Worm (Caenorhabditis elegans) whole organism, early embryonic: ENCODE measurements around the gene manf-1.
"Not testable (repeated sequence)": the region's sequence is repeated elsewhere in the genome, so short reads cannot be mapped to it uniquely, and the experiment has no call there.

ENCODE experiments used
- B0310.2 ChIP-seq: sonication (generic microtip); optimal IDR thresholded peaks from 2 replicates; lab custom pipeline; 2016; ENCODE audit warnings: mild to moderate bottlenecking, missing genetic modification characterization, missing compliant biosample characterization
- F13C5.2 ChIP-seq: sonication (generic microtip); optimal IDR thresholded peaks from 2 replicates; lab custom pipeline; 2017; ENCODE audit warnings: mild to moderate bottlenecking, missing genetic modification characterization, inconsistent platforms, missing compliant biosample characterization
- aly-1 ChIP-seq: sonication (generic microtip); optimal IDR thresholded peaks from 2 replicates; lab custom pipeline; 2016; ENCODE audit warnings: missing genetic modification characterization, missing compliant biosample characterization
- ama-1 ChIP-seq: fragments of 150-350 bp; optimal IDR thresholded peaks from 2 replicates; lab custom pipeline; 2014
- ceh-13 ChIP-seq: fragments of 200-800 bp; sonication (Bioruptor generic); optimal IDR thresholded peaks from 2 replicates; lab custom pipeline; 2018; ENCODE audit warnings: mild to moderate bottlenecking, missing genetic modification characterization, missing compliant biosample characterization
- ceh-36 ChIP-seq: sonication (generic microtip); optimal IDR thresholded peaks from 2 replicates; lab custom pipeline; 2016; ENCODE audit warnings: missing genetic modification characterization, inconsistent platforms, missing compliant biosample characterization
- ets-7 ChIP-seq: sonication (generic microtip); optimal IDR thresholded peaks from 2 replicates; lab custom pipeline; 2016; ENCODE audit warnings: missing genotype, missing genetic modification characterization, missing compliant biosample characterization
- flt-1 ChIP-seq: fragments of 200-800 bp; sonication (Bioruptor generic); IDR thresholded peaks from 2 replicates; pipeline ENCODE4 v1.3.6; 2022; ENCODE audit warnings: missing genetic modification characterization, missing compliant biosample characterization
- hmbx-1 ChIP-seq: sonication (generic microtip); optimal IDR thresholded peaks from 2 replicates; lab custom pipeline; 2016; ENCODE audit warnings: mild to moderate bottlenecking, missing genetic modification characterization, missing compliant biosample characterization
- hmg-4 ChIP-seq: fragments of 200-800 bp; sonication (Bioruptor generic); optimal IDR thresholded peaks from 2 replicates; lab custom pipeline; 2018; ENCODE audit warnings: mild to moderate bottlenecking, missing genetic modification characterization, missing compliant biosample characterization
- hnd-1 ChIP-seq: sonication (generic microtip); optimal IDR thresholded peaks from 2 replicates; lab custom pipeline; 2016; ENCODE audit warnings: missing genetic modification characterization, missing compliant biosample characterization
- pes-1 ChIP-seq: fragments of 200-800 bp; sonication (Bioruptor generic); IDR thresholded peaks from 2 replicates; pipeline ENCODE4 v1.3.6; 2022; ENCODE audit warnings: missing genetic modification reagents, missing genetic modification characterization, missing compliant biosample characterization
- scrt-1 ChIP-seq: fragments of 200-800 bp; sonication (Bioruptor generic); IDR thresholded peaks from 2 replicates; pipeline ENCODE4 v1.3.6; 2022; ENCODE audit warnings: missing genetic modification characterization, missing compliant biosample characterization
- sea-1 ChIP-seq: fragments of 200-800 bp; sonication (Bioruptor generic); conservative IDR thresholded peaks from 2 replicates; pipeline ENCODE4 v1.3.6; 2022; ENCODE audit warnings: missing genetic modification characterization, missing compliant biosample characterization
- tbx-11 ChIP-seq: fragments of 200-800 bp; sonication (Bioruptor generic); IDR thresholded peaks from 2 replicates; pipeline ENCODE4 v1.3.6; 2022; ENCODE audit warnings: missing genetic modification characterization, missing compliant biosample characterization
- tbx-37 ChIP-seq: fragments of 200-800 bp; sonication (Bioruptor generic); conservative IDR thresholded peaks from 2 replicates; pipeline ENCODE4 v1.3.6; 2022; ENCODE audit warnings: missing genetic modification reagents, missing genetic modification characterization, missing compliant biosample characterization
- tra-4 ChIP-seq: sonication (generic microtip); optimal IDR thresholded peaks from 2 replicates; lab custom pipeline; 2017; ENCODE audit warnings: missing genetic modification characterization, missing compliant biosample characterization

manf-1 gene

ce11 chrIV:2925591-2925990 lies 2.6 kb downstream of the manf-1 start, which contains the start of gene ubc-13:
Gene ubc-13, minus strand, starts transcription at chrIV:2925691.
- TF ChIP-seq hmbx-1 (tag; lab: Kevin White, UChicago) (no peak), scrt-1 (GFP tag; lab: Robert Waterston, UW) (no peak), ama-1 (lab: Kevin White, UChicago) (no peak), hnd-1 (no peak), aly-1 (no peak), B0310.2 (tag; lab: Kevin White, UChicago) (no peak), ceh-13 (GFP tag; lab: Kevin White, UChicago) (no peak), tra-4 (no peak), pes-1 (GFP tag; lab: Robert Waterston, UW) (no peak), ceh-36 (no peak), hmg-4 (no peak), F13C5.2 (tag; lab: Kevin White, UChicago) (no peak), sea-1 (no peak)

DNA sequence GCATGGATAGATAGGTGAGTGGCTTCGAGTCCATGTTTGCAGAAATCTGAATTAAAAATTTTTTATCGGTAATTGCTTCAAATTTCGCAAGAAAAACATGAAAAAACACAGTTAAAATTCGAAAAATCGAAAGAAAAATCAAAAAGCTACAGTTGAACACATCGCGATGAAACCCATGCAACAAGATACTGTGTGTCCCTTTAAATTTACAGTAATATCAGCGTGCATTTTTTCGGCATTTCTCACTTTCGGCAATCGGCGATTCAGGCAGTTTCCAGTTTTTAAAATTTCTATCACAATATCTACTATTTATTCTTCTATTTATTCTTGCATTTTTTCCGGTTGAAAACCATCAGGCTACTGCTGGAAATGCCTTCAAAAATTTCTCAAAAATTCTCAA lies 6.0 kb downstream of the manf-1 start, which contains the start of gene fbxc-45:
Gene fbxc-45, minus strand, starts transcription at position 48 of the 400 bp plus-strand sequence.
- no peak for TF ChIP-seq tbx-11 (GFP tag; lab: Robert Waterston, UW)
- TF ChIP-seq ets-7 (tag; lab: Kevin White, UChicago) = no peak
- TF ChIP-seq ceh-36 = no peak
- TF ChIP-seq hmbx-1 (tag; lab: Kevin White, UChicago) = no peak
- no peak for TF ChIP-seq flt-1 (GFP tag; lab: Robert Waterston, UW)
- no peak for TF ChIP-seq F13C5.2 (tag; lab: Kevin White, UChicago)
- TF ChIP-seq tbx-37 (GFP tag; lab: Robert Waterston, UW) = no peak
- TF ChIP-seq ceh-13 (GFP tag; lab: Kevin White, UChicago) = no peak
- TF ChIP-seq B0310.2 (tag; lab: Kevin White, UChicago) = no peak
- no peak for TF ChIP-seq tra-4
- TF ChIP-seq aly-1 = no peak
- no peak for TF ChIP-seq pes-1 (GFP tag; lab: Robert Waterston, UW)
- TF ChIP-seq hmg-4 = no peak
- no peak for TF ChIP-seq sea-1

ce11 chrIV:2917729-2918128 lies 10.5 kb downstream of the manf-1 start, which contains the start of gene Y54G2A.50:
Gene Y54G2A.50, plus strand, starts transcription at chrIV:2918029.
- not testable (repeated sequence) for TF ChIP-seq scrt-1 (GFP tag; lab: Robert Waterston, UW); tra-4; aly-1

DNA sequence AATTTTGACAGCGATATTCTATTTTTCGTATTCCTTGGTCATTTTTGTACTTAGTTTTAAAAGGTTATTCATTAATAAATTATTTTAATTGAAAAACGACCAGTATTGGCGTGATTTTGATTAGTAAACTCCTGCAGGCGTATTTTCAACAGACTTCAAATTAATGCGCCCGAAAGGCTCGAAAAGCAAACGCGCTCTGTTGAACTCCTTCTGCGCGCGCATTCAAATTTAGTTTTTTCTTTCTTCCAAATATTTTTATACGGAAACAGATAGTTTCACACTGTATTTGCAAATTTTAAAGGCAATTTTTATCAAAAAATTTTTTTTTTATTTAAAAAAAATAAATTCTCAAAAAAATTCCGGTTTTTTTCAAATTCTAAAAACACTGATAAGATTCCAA lies 12.2 kb downstream of the manf-1 start:
- TF ChIP-seq tbx-37 (GFP tag; lab: Robert Waterston, UW) (no peak), aly-1 (no peak), sea-1 (no peak), pes-1 (GFP tag; lab: Robert Waterston, UW) (no peak), scrt-1 (GFP tag; lab: Robert Waterston, UW) (no peak), ceh-13 (GFP tag; lab: Kevin White, UChicago) (no peak), tra-4 (no peak), flt-1 (GFP tag; lab: Robert Waterston, UW) (no peak), B0310.2 (tag; lab: Kevin White, UChicago) (no peak), hnd-1 (no peak), tbx-11 (GFP tag; lab: Robert Waterston, UW) (no peak), hmg-4 (no peak), ama-1 (lab: Kevin White, UChicago) (no peak), ets-7 (tag; lab: Kevin White, UChicago) (no peak), F13C5.2 (tag; lab: Kevin White, UChicago) (no peak)

ce11 chrIV:2914545-2914944 lies 13.7 kb downstream of the manf-1 start:
- TF ChIP-seq tra-4 = no peak
- TF ChIP-seq B0310.2 (tag; lab: Kevin White, UChicago) = no peak
- TF ChIP-seq sea-1 = no peak
- no peak for TF ChIP-seq aly-1
- no peak for TF ChIP-seq F13C5.2 (tag; lab: Kevin White, UChicago)
- no peak for TF ChIP-seq ama-1 (lab: Kevin White, UChicago)
- no peak for TF ChIP-seq scrt-1 (GFP tag; lab: Robert Waterston, UW)
- TF ChIP-seq ceh-36 = no peak
- TF ChIP-seq ceh-13 (GFP tag; lab: Kevin White, UChicago) = no peak
- no peak for TF ChIP-seq hnd-1
- no peak for TF ChIP-seq ets-7 (tag; lab: Kevin White, UChicago)
- no peak for TF ChIP-seq hmg-4
- no peak for TF ChIP-seq tbx-11 (GFP tag; lab: Robert Waterston, UW)
- TF ChIP-seq flt-1 (GFP tag; lab: Robert Waterston, UW) = no peak

DNA sequence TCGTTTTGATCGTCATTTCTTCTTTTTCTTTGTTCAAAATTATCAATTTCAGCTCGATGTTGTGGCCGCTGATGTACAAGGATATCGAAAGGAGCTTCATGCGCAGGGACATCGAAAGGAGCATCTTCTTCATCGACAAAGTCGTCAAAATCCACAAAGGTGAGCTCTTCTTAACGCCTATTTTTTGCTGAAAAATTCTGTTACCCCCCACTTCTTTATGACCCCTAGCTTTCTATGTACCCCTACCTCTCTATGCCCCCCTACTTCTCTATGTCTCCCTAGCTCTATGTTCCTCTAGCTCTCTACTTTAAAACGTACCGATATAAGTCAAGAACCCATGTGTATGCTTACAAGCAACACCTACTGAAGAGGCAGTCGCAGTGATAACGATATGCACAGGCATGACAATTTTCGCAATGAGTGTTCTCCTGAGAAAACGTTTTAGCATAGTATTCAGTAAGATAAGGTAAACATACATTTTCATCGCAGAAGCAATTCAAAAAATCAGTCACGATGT lies 30.5 kb downstream of the manf-1 start, which contains the start of gene Y54G2A.36:
Gene Y54G2A.36, plus strand, starts transcription at position 51 of the 517 bp plus-strand sequence.
- TF ChIP-seq ama-1 (lab: Kevin White, UChicago) (no peak), ceh-36 (no peak), scrt-1 (GFP tag; lab: Robert Waterston, UW) (no peak), F13C5.2 (tag; lab: Kevin White, UChicago) (no peak), aly-1 (no peak), hmg-4 (no peak), tbx-11 (GFP tag; lab: Robert Waterston, UW) (no peak), ceh-13 (GFP tag; lab: Kevin White, UChicago) (no peak), tra-4 (no peak), flt-1 (GFP tag; lab: Robert Waterston, UW) (no peak), B0310.2 (tag; lab: Kevin White, UChicago) (no peak)

DNA sequence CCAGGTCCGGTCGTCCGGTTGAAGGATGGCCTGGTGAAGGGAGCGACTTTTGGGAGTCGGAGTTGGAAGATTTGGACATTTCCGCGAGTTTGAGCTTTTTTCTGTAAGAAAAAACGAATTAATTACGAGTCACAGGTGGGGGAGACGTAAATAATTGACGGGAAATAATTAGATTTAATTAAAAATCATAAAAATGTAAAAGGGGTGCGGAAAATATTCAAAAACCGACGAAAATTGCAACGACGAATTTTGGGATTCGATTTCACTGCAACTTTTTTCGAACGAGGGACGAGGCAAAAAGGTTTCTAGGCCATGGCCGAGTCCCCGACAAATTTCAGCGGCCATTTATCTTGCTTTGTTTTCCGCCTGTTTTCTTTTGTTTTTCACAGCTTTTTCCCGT lies 33.6 kb downstream of the manf-1 start, which contains the start of gene Y54G2A.19:
Gene Y54G2A.19, minus strand, starts transcription at position 101 of the 400 bp plus-strand sequence.
- not testable (repeated sequence) for TF ChIP-seq F13C5.2 (tag; lab: Kevin White, UChicago); ets-7 (tag; lab: Kevin White, UChicago); hmg-4

- no peak for TF ChIP-seq hmg-4
- no peak for TF ChIP-seq scrt-1 (GFP tag; lab: Robert Waterston, UW)
- no peak for TF ChIP-seq ceh-36
These were observed 34.8 kb downstream of the manf-1 start for ce11 chrIV:2893486-2893842.
